Worm (Caenorhabditis elegans) whole organism, L1 larva: ENCODE results near the gene calf-1.

Experiments
- blmp-1 ChIP-seq: fragments of 150-350 bp; optimal IDR thresholded peaks from 2 replicates; lab custom pipeline; 2014; ENCODE audit warnings: missing biosample characterization, missing genetic modification characterization
- elt-2 ChIP-seq: sonication (generic microtip); optimal IDR thresholded peaks from 2 replicates; lab custom pipeline; 2016; ENCODE audit warnings: missing genetic modification characterization, mild to moderate bottlenecking, inconsistent platforms, missing compliant biosample characterization, missing genetic modification reagents
- elt-3 ChIP-seq, 6 experiments: fragments of 150-350 bp in 1 of 6; sonication (generic microtip); optimal IDR thresholded peaks; 2 replicates each; lab custom pipeline; 2017 to 2018; ENCODE audit warnings: missing biosample characterization in 6 of 6, missing genetic modification characterization in 6 of 6, inconsistent platforms in 1 of 6
- fos-1 ChIP-seq: fragments of 150-350 bp; optimal IDR thresholded peaks from 2 replicates; lab custom pipeline; 2014; ENCODE audit warnings: missing biosample characterization, missing genetic modification characterization
- grh-1 ChIP-seq: fragments of 200-800 bp; sonication (Bioruptor generic); IDR thresholded peaks from 2 replicates; pipeline ENCODE4 v1.3.6; 2022; ENCODE audit warnings: missing genetic modification reagents, missing genetic modification characterization, missing compliant biosample characterization
- lin-35 ChIP-seq, 2 experiments: fragments of 150-350 bp; optimal IDR thresholded peaks; 2 replicates each; lab custom pipeline; 2014; ENCODE audit warnings: missing biosample characterization in 2 of 2, missing genetic modification characterization in 2 of 2, missing genetic modification reagents in 2 of 2
- lsy-2 ChIP-seq, 2 experiments: fragments of 150-350 bp; optimal IDR thresholded peaks; 2 replicates each; lab custom pipeline; 2014; ENCODE audit warnings: missing biosample characterization in 2 of 2, missing genetic modification characterization in 2 of 2
- mdl-1 ChIP-seq, 2 experiments: fragments of 150-350 bp; optimal IDR thresholded peaks; 2 replicates each; lab custom pipeline; 2014 to 2017; ENCODE audit warnings: missing biosample characterization in 2 of 2, missing genetic modification characterization in 2 of 2, inconsistent platforms in 1 of 2
- nhr-19 ChIP-seq: fragments of 200-800 bp; sonication (Bioruptor generic); conservative IDR thresholded peaks from 2 replicates; pipeline ENCODE4 v1.3.6; 2022; ENCODE audit warnings: missing genetic modification characterization, missing compliant biosample characterization
- nhr-237 ChIP-seq: fragments of 150-350 bp; optimal IDR thresholded peaks from 2 replicates; lab custom pipeline; 2014; ENCODE audit warnings: missing biosample characterization, missing genetic modification characterization
- nhr-77 ChIP-seq: fragments of 150-350 bp; optimal IDR thresholded peaks from 2 replicates; lab custom pipeline; 2014; ENCODE audit warnings: missing biosample characterization, missing genetic modification characterization
- snpc-4 ChIP-seq: fragments of 150-350 bp; optimal IDR thresholded peaks from 2 replicates; lab custom pipeline; 2014; ENCODE audit warnings: missing biosample characterization, missing genetic modification characterization
- tbx-2 ChIP-seq: sonication (generic microtip); optimal IDR thresholded peaks from 2 replicates; lab custom pipeline; 2016; ENCODE audit warnings: missing genetic modification characterization, missing compliant biosample characterization

DNA sequence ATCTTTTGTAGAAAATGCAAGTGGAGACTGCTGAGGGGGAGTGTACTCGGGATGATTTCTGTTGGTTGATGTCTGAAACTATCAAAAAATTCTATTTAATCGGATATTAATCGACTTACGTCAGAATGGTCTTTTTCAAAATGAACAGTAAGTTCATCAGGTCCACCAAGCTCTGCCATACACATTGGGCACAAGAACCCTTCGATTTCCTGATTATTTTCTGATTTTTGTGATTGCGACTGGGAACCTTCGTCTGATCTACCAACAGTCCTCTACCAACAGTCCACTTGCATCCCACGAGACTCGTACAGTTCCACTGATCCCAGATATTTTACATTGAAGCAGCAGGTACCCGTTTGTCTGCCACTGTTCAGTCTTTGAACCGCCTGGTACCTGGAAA lies 3.9 kb downstream of the calf-1 start:
- TF ChIP-seq elt-2 (no peak), nhr-237 (tag; lab: Kevin White, UChicago) (no peak), lin-35 (GFP tag; optimal IDR thresholded peaks at IDR 0.05; lab: Kevin White, UChicago) (no peak), nhr-19 (GFP tag; lab: Robert Waterston, UW) (no peak), nhr-77 (tag; lab: Kevin White, UChicago) (no peak), grh-1 (GFP tag; lab: Robert Waterston, UW) (no peak), tbx-2 (tag; lab: Kevin White, UChicago) (no peak), lsy-2 (tag; optimal IDR thresholded peaks at IDR 0.05; lab: Kevin White, UChicago) (no peak), fos-1 (tag; lab: Kevin White, UChicago) (no peak), blmp-1 (tag; lab: Kevin White, UChicago) (no peak), snpc-4 (tag; lab: Kevin White, UChicago) (no peak), elt-3 (tag; optimal IDR thresholded peaks at IDR 0.05; lab: Kevin White, UChicago) (no peak), mdl-1 (tag; optimal IDR thresholded peaks at IDR 0.05; lab: Kevin White, UChicago) (no peak)
